Worm (Caenorhabditis elegans): ENCODE measurements around the gene Y94H6A.3.

DNA sequence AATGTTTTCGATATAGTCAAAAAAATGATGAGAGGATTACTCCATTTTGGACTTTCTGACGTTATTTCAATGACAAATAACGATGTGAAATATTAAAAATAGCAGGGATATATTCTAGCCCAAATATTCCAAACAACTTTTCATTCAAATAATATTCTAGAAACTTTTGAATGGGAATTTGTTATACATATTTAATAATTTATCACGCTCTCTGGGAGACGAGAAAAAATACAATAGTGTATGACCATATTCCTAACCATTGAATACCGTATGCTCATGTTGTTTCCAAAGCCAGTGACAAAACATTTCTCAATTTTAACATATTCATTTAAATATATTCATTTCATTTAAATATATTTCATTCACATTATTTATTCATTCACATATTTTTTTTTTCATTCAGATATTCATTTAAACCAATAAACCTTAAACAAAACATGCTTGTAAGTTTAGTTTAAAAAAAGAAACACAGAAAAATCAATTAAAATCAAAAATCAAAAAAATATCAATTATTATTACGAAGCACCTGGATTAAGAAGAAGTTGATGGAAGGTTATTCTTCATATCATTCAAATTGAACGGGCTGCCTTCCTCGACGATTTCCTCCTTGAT lies 33.4 kb downstream of the Y94H6A.3 start:
- TF ChIP-seq T22C8.4 (GFP tag; IDR thresholded peaks at IDR 0.05) = no peak
- no peak for TF ChIP-seq med-1 (GFP tag; optimal IDR thresholded peaks at IDR 0.05; ENCODE audit: insufficient read depth)
- TF ChIP-seq tab-1 (GFP tag; IDR thresholded peaks at IDR 0.05) = no peak
- TF ChIP-seq cog-1 (tag; optimal IDR thresholded peaks at IDR 0.05) = no peak
- TF ChIP-seq klf-2 (GFP tag; conservative IDR thresholded peaks at IDR 0.05) = no peak
